Worm (Caenorhabditis elegans) whole organism, L1 larva: ENCODE data around the gene F48G7.7.

Experiments
- aha-1 ChIP-seq: fragments of 150-350 bp; optimal IDR thresholded peaks from 2 replicates; lab custom pipeline; 2014; ENCODE audit warnings: missing biosample characterization, missing genetic modification characterization
- alr-1 ChIP-seq: fragments of 200-800 bp; sonication (Bioruptor generic); optimal IDR thresholded peaks from 2 replicates; lab custom pipeline; 2018; ENCODE audit warnings: borderline replicate concordance, mild to moderate bottlenecking, missing genetic modification characterization, missing compliant biosample characterization
- ama-1 ChIP-seq: fragments of 150-350 bp; optimal IDR thresholded peaks from 2 replicates; lab custom pipeline; 2014
- blmp-1 ChIP-seq: fragments of 150-350 bp; optimal IDR thresholded peaks from 2 replicates; lab custom pipeline; 2014; ENCODE audit warnings: missing biosample characterization, missing genetic modification characterization
- ceh-63 ChIP-seq: fragments of 200-800 bp; sonication (Bioruptor generic); optimal IDR thresholded peaks from 2 replicates; lab custom pipeline; 2018; ENCODE audit warnings: mild to moderate bottlenecking, missing genetic modification characterization, missing compliant biosample characterization
- ceh-8 ChIP-seq: fragments of 200-800 bp; sonication (Bioruptor generic); optimal IDR thresholded peaks from 2 replicates; lab custom pipeline; 2018; ENCODE audit warnings: mild to moderate bottlenecking, missing genetic modification characterization, moderate library complexity, missing compliant biosample characterization
- ceh-82 ChIP-seq, 3 experiments: fragments of 150-350 bp in 1 of 3; sonication (generic microtip) in 2 of 3; optimal IDR thresholded peaks; 2 replicates each; lab custom pipeline; 2014 to 2017; ENCODE audit warnings: missing biosample characterization in 3 of 3, missing genetic modification characterization in 3 of 3
- dpl-1 ChIP-seq, 3 experiments: fragments of 150-350 bp in 2 of 3; sonication (generic microtip) in 1 of 3; optimal IDR thresholded peaks; 2 replicates each; lab custom pipeline; 2014 to 2017; ENCODE audit warnings: missing biosample characterization in 3 of 3, missing genetic modification characterization in 3 of 3, missing genetic modification reagents in 3 of 3
- efl-1 ChIP-seq, 4 experiments: fragments of 150-350 bp; optimal IDR thresholded peaks in 3 of 4; peaks in 1 of 4; 1 replicate in 1 of 4; 2 replicates in 3 of 4; lab custom pipeline; 2014; ENCODE audit warnings: missing biosample characterization in 2 of 4, missing genetic modification characterization in 2 of 4, missing genetic modification reagents in 2 of 4
- egl-27 ChIP-seq, 2 experiments: fragments of 150-350 bp in 1 of 2; sonication (generic microtip); optimal IDR thresholded peaks; 3 replicates each; lab custom pipeline; 2017 to 2018; ENCODE audit warnings: missing biosample characterization in 2 of 2, missing genetic modification characterization in 2 of 2, missing genetic modification reagents in 2 of 2
- fkh-10 ChIP-seq: sonication (generic microtip); optimal IDR thresholded peaks from 2 replicates; lab custom pipeline; 2017; ENCODE audit warnings: missing biosample characterization, missing genetic modification reagents, missing genetic modification characterization
- fkh-4 ChIP-seq: sonication (generic microtip); optimal IDR thresholded peaks from 2 replicates; lab custom pipeline; 2016; ENCODE audit warnings: missing compliant biosample characterization, missing genetic modification characterization, borderline replicate concordance
- hlh-4 ChIP-seq: sonication (generic microtip); optimal IDR thresholded peaks from 2 replicates; lab custom pipeline; 2016; ENCODE audit warnings: mild to moderate bottlenecking, missing genetic modification characterization, missing compliant biosample characterization
- isw-1 ChIP-seq: fragments of 200-800 bp; sonication (Bioruptor generic); IDR thresholded peaks from 2 replicates; pipeline ENCODE4 v1.3.6; 2022; ENCODE audit warnings: missing genetic modification characterization, missing compliant biosample characterization
- lin-14 ChIP-seq: fragments of 200-800 bp; sonication (Bioruptor generic); optimal IDR thresholded peaks from 2 replicates; lab custom pipeline; 2018; ENCODE audit warnings: mild to moderate bottlenecking, missing genetic modification characterization, moderate library complexity, missing compliant biosample characterization
- lin-15B ChIP-seq: fragments of 150-350 bp; sonication (generic microtip); optimal IDR thresholded peaks from 3 replicates; lab custom pipeline; 2014; ENCODE audit warnings: missing biosample characterization, missing genetic modification characterization
- lin-35 ChIP-seq, 2 experiments: fragments of 150-350 bp; optimal IDR thresholded peaks; 2 replicates each; lab custom pipeline; 2014; ENCODE audit warnings: missing biosample characterization in 2 of 2, missing genetic modification characterization in 2 of 2, missing genetic modification reagents in 2 of 2
- lsy-2 ChIP-seq, 2 experiments: fragments of 150-350 bp; optimal IDR thresholded peaks; 2 replicates each; lab custom pipeline; 2014; ENCODE audit warnings: missing biosample characterization in 2 of 2, missing genetic modification characterization in 2 of 2
- mdl-1 ChIP-seq, 2 experiments: fragments of 150-350 bp; optimal IDR thresholded peaks; 2 replicates each; lab custom pipeline; 2014 to 2017; ENCODE audit warnings: missing biosample characterization in 2 of 2, missing genetic modification characterization in 2 of 2, inconsistent platforms in 1 of 2
- nhr-12 ChIP-seq: sonication (generic microtip); optimal IDR thresholded peaks from 2 replicates; lab custom pipeline; 2017; ENCODE audit warnings: missing biosample characterization, missing genetic modification characterization
- nhr-20 ChIP-seq: sonication (generic microtip); optimal IDR thresholded peaks from 2 replicates; lab custom pipeline; 2016; ENCODE audit warnings: mild to moderate bottlenecking, missing genetic modification characterization, missing compliant biosample characterization
- nhr-85 ChIP-seq: sonication (generic microtip); peaks from one replicate; lab custom pipeline; 2016; ENCODE audit warnings: missing genetic modification characterization, inconsistent platforms, missing compliant biosample characterization
- nhr-90 ChIP-seq: sonication (generic microtip); optimal IDR thresholded peaks from 2 replicates; lab custom pipeline; 2016; ENCODE audit warnings: mild to moderate bottlenecking, missing genetic modification characterization, missing compliant biosample characterization; ENCODE audit not compliant: poor library complexity
- pqm-1 ChIP-seq: sonication (generic microtip); optimal IDR thresholded peaks from 3 replicates; lab custom pipeline; 2017; ENCODE audit warnings: missing biosample characterization, missing genetic modification characterization
- snpc-4 ChIP-seq: fragments of 150-350 bp; optimal IDR thresholded peaks from 2 replicates; lab custom pipeline; 2014; ENCODE audit warnings: missing biosample characterization, missing genetic modification characterization
- snu-23 ChIP-seq: sonication (generic microtip); optimal IDR thresholded peaks from 2 replicates; lab custom pipeline; 2016; ENCODE audit warnings: missing genetic modification characterization, missing compliant biosample characterization
- sptf-1 ChIP-seq: fragments of 150-350 bp; optimal IDR thresholded peaks from 2 replicates; lab custom pipeline; 2014; ENCODE audit warnings: missing biosample characterization, missing genetic modification characterization
- unc-130 ChIP-seq: fragments of 150-350 bp; optimal IDR thresholded peaks from 2 replicates; lab custom pipeline; 2017; ENCODE audit warnings: missing biosample characterization, missing genetic modification characterization, inconsistent platforms
- unc-62 ChIP-seq: fragments of 150-350 bp; optimal IDR thresholded peaks from 2 replicates; lab custom pipeline; 2014; ENCODE audit warnings: missing biosample characterization, missing genetic modification reagents, missing genetic modification characterization
- zag-1 ChIP-seq: fragments of 150-350 bp; optimal IDR thresholded peaks from 2 replicates; lab custom pipeline; 2014; ENCODE audit warnings: missing biosample characterization, missing genetic modification characterization
- zip-4 ChIP-seq: fragments of 200-800 bp; sonication (Bioruptor generic); optimal IDR thresholded peaks from 2 replicates; lab custom pipeline; 2018; ENCODE audit warnings: mild to moderate bottlenecking, missing genetic modification characterization, moderate library complexity, missing compliant biosample characterization
- ztf-11 ChIP-seq, 2 experiments: sonication (generic microtip); optimal IDR thresholded peaks; 2 replicates each; lab custom pipeline; 2016 to 2017; ENCODE audit warnings: missing genetic modification characterization in 2 of 2, missing biosample characterization in 1 of 2, missing compliant biosample characterization in 1 of 2

F48G7.7 gene

DNA sequence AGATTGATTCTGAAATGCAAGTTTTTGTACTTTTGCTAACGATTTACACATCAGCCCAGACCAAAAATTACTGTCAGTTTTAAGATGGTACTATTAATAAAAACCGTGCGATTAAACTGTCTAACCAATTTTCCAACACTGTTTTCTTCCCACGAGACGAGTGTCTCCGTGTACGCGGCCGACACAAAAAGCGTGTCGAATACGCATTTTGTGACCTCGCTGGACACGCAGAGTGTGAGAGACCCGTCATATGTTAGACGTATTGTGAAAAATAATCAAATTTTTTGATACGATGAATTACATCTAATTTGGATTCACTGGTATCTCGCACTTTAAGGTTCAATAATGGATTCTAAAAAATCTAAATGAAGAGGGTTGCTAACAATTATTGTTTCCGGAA lies 9.4 kb upstream of the F48G7.7 start (continued):
- TF ChIP-seq dpl-1 (GFP tag; optimal IDR thresholded peaks at IDR 0.05; lab: Kevin White, UChicago) (no peak), lsy-2 (tag; optimal IDR thresholded peaks at IDR 0.05; lab: Kevin White, UChicago) (peak in 1 of 2 experiments; percentile 10), hlh-4 (tag; lab: Kevin White, UChicago) (no peak), egl-27 (tag; optimal IDR thresholded peaks at IDR 0.05; lab: Kevin White, UChicago) (no peak), unc-130 (tag; lab: Kevin White, UChicago) (peak; percentile 20)

DNA sequence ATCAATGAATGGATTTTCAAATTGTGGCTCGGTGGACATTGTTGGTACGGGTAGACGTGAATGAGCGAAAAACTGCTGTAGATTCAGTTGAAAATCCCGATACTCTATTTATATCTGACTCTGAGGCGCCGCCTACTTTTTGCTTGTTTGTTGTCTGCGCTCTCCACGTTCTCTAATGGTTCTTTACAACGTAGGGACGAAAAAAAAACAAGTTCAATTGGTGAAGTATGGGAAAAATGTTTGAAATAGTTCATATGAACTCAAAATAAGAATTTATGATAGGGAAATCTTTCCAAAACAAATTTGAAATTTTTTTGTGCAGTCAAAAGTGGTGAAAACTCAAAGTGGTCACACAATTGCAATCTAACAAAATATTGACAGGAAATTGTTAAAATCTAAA lies 8.6 kb upstream of the F48G7.7 start, which contains the start of gene F48G7.10:
Gene F48G7.10, minus strand, starts transcription at position 101 of the 400 bp plus-strand sequence.
- TF ChIP-seq nhr-12 (tag; lab: Kevin White, UChicago): no peak
- peak; percentile 58 for TF ChIP-seq nhr-85 (tag; lab: Kevin White, UChicago)
- TF ChIP-seq mdl-1 (tag; optimal IDR thresholded peaks at IDR 0.05; lab: Kevin White, UChicago): no peak
- no peak for TF ChIP-seq ama-1 (lab: Kevin White, UChicago)
- TF ChIP-seq hlh-4 (tag; lab: Kevin White, UChicago): no peak

DNA sequence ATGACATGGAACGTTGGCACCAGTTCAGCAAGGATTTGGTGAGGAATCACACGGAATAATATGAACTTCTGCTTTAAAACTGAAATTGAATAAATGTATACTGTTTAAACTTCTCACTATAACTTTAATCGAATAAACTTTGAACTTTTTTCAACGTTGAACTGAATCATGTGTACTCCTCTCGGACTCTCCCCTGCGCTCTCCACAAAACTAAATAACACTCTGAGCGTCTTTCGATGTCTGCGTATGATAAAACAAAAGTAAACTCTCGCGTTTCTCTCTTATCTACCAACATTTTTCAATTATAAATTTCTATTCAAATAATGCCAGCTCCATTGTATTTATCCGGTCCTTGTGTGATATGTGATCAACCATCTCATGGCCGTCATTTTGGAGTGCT lies 5.6 kb upstream of the F48G7.7 start:
- TF ChIP-seq lin-35 (GFP tag; optimal IDR thresholded peaks at IDR 0.05; lab: Kevin White, UChicago): peak in 1 of 2 experiments; percentile 32
- peak; percentile 30 for TF ChIP-seq snu-23 (GFP tag; lab: Kevin White, UChicago)
- TF ChIP-seq nhr-20 (tag; lab: Kevin White, UChicago): peak; percentile 29
- TF ChIP-seq isw-1 (GFP tag; lab: Robert Waterston, UW): no peak
- no peak for TF ChIP-seq sptf-1
- peak; percentile 11 to 22 for TF ChIP-seq efl-1 (optimal IDR thresholded peaks at IDR 0.05; lab: Kevin White, UChicago)
- peak in 1 of 2 experiments; percentile 62 for TF ChIP-seq efl-1 (GFP tag; optimal IDR thresholded peaks at IDR 0.05 in 1 of 2; lab: Kevin White, UChicago)
- no peak for TF ChIP-seq ztf-11 (tag; optimal IDR thresholded peaks at IDR 0.05; lab: Kevin White, UChicago)

DNA sequence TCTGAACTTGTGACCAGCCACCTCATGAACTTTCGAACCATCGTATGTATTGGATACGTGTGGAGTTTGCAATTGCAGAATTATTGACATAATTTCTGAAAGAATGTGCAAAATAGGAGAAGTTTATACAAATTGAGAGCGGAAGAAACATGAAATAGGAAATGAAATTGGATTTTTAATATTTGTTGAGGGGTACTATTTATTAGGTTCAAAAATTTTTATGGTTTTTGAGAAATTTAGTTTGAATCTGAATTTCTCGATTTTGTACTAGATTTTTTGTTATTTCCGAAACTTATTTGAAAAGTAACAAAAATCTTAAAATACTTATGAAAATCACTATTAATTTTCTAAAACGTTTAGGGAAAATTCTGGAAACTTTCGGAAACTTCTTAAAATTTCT lies 2.3 kb upstream of the F48G7.7 start, which contains the start of gene F48G7.9:
Gene F48G7.9, minus strand, starts transcription at position 101 of the 400 bp plus-strand sequence.
- no peak for TF ChIP-seq zip-4
- no peak for TF ChIP-seq efl-1 (optimal IDR thresholded peaks at IDR 0.05; lab: Kevin White, UChicago)
- TF ChIP-seq efl-1 (GFP tag; optimal IDR thresholded peaks at IDR 0.05 in 1 of 2; lab: Kevin White, UChicago): no peak
- no peak for TF ChIP-seq fkh-10 (GFP tag; lab: Kevin White, UChicago)
- TF ChIP-seq snu-23 (GFP tag; lab: Kevin White, UChicago): no peak
- no peak for TF ChIP-seq ceh-82 (tag; optimal IDR thresholded peaks at IDR 0.05; lab: Kevin White, UChicago)
- no peak for TF ChIP-seq ceh-8 (GFP tag; lab: Kevin White, UChicago)
- no peak for TF ChIP-seq lin-14 (GFP tag; lab: Kevin White, UChicago)
- no peak for TF ChIP-seq ceh-63 (GFP tag; lab: Kevin White, UChicago)
- TF ChIP-seq, all 84 proteins: peak for 0

DNA sequence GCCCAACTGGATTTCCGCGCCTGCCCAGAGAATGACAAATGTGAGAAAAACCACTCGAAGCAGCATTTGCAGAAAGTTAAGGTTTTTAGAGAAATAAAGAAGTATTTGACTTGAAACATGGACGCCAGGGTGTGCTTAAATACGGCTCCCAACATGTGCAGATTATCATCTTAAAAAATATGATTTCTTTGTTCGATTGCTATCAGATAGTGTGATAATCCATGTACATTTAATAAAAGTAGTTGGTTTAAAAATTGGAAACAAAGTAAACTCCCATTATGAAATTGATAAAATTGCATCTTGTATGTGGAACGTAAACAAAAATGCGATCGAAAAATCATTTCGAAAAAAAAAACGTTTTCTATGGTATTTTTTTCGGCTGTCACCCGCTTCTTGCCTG lies 1.4 kb upstream of the F48G7.7 start, which contains the start of gene F48G7.8:
Gene F48G7.8, minus strand, starts transcription at position 101 of the 400 bp plus-strand sequence.
- no peak for TF ChIP-seq zag-1 (tag; lab: Kevin White, UChicago)
- no peak for TF ChIP-seq alr-1 (tag; lab: Kevin White, UChicago)
- no peak for TF ChIP-seq lin-15B (tag; lab: Kevin White, UChicago)
- TF ChIP-seq aha-1: no peak
- no peak for TF ChIP-seq egl-27 (tag; optimal IDR thresholded peaks at IDR 0.05; lab: Kevin White, UChicago)
- no peak for TF ChIP-seq snpc-4
- TF ChIP-seq pqm-1 (tag; lab: Kevin White, UChicago): no peak
- TF ChIP-seq zip-4: no peak

DNA sequence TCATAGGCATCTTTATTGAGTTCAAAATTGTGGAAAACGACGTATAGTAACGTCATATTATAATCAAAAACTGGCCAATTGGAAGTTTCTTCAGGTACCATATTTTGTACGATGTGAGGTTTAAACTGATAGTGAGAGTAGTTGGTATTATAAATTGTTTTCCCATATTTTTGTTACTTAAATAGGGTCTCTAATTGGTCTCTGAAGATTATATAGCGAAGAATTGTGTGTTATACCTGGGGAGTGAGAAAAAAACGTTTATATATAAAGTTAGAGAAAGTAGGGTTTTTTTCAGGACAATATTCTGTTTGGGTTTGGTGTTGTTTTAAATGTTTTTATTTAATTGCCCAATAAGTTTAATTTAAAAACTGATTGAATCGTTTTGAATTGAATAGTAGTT lies 1.3 kb downstream of the F48G7.7 start, which contains the start of gene srt-17:
Gene srt-17, minus strand, starts transcription at position 101 of the 400 bp plus-strand sequence.
- TF ChIP-seq blmp-1 (tag; lab: Kevin White, UChicago) (no peak), fkh-4 (tag; lab: Kevin White, UChicago) (no peak), unc-62 (no peak), nhr-90 (no peak), nhr-20 (tag; lab: Kevin White, UChicago) (no peak)
